Fruit fly (Drosophila melanogaster) whole organism, embryonic: ENCODE measurements around the gene CG8952.

Experiments
- Atf3 ChIP-seq: fragments of 200-800 bp; sonication (Bioruptor generic); optimal IDR thresholded peaks from 3 replicates; lab custom pipeline; 2016; ENCODE audit warnings: missing biosample characterization, missing genetic modification characterization
- CG1024 ChIP-seq: fragments of 200-800 bp; sonication (Bioruptor generic); IDR thresholded peaks from 2 replicates; pipeline ENCODE4 v1.3.6; 2022; ENCODE audit warnings: missing biosample characterization, missing genetic modification characterization
- CG10959 ChIP-seq: fragments of 200-800 bp; sonication (Bioruptor generic); IDR thresholded peaks from 2 replicates; pipeline ENCODE4 v1.3.6; 2022; ENCODE audit warnings: missing biosample characterization, missing genetic modification characterization
- CG11093 ChIP-seq: fragments of 200-800 bp; sonication (Bioruptor generic); IDR thresholded peaks from 3 replicates; pipeline ENCODE4 v1.3.6; 2022; ENCODE audit warnings: missing biosample characterization, missing genetic modification characterization
- CG12391 ChIP-seq: fragments of 200-800 bp; sonication (Bioruptor generic); optimal IDR thresholded peaks from 3 replicates; lab custom pipeline; 2018; ENCODE audit warnings: missing biosample characterization, mild to moderate bottlenecking, missing genetic modification characterization, moderate library complexity
- CG12769 ChIP-seq: fragments of 200-800 bp; sonication (Bioruptor generic); optimal IDR thresholded peaks from 2 replicates; lab custom pipeline; 2019; ENCODE audit warnings: missing biosample characterization, mild to moderate bottlenecking, missing genetic modification characterization, moderate library complexity
- CG13624 ChIP-seq: fragments of 200-800 bp; sonication (Bioruptor generic); optimal IDR thresholded peaks from 2 replicates; lab custom pipeline; 2016; ENCODE audit warnings: missing biosample characterization, missing genetic modification characterization
- CG14710 ChIP-seq: fragments of 200-800 bp; sonication (Bioruptor generic); optimal IDR thresholded peaks from 3 replicates; lab custom pipeline; 2019; ENCODE audit warnings: missing biosample characterization, mild to moderate bottlenecking, missing genetic modification characterization, moderate library complexity
- CG15601 ChIP-seq: fragments of 200-800 bp; sonication (Bioruptor generic); optimal IDR thresholded peaks from 3 replicates; lab custom pipeline; 2019; ENCODE audit warnings: missing biosample characterization, mild to moderate bottlenecking, missing genetic modification characterization, moderate library complexity
- CG1647 ChIP-seq: fragments of 200-800 bp; sonication (Bioruptor generic); optimal IDR thresholded peaks from 3 replicates; lab custom pipeline; 2016; ENCODE audit warnings: missing biosample characterization, missing genetic modification characterization
- CG18599 ChIP-seq: fragments of 200-800 bp; sonication (Bioruptor generic); optimal IDR thresholded peaks from 3 replicates; lab custom pipeline; 2017; ENCODE audit warnings: missing biosample characterization, missing genetic modification characterization, mild to moderate bottlenecking, moderate library complexity, missing genetic modification reagents
- CG18619 ChIP-seq: fragments of 200-800 bp; sonication (Bioruptor generic); optimal IDR thresholded peaks from 3 replicates; lab custom pipeline; 2017; ENCODE audit warnings: missing biosample characterization, mild to moderate bottlenecking, missing genetic modification characterization
- CG2120 ChIP-seq: fragments of 200-800 bp; sonication (Bioruptor generic); optimal IDR thresholded peaks from 3 replicates; lab custom pipeline; 2016; ENCODE audit warnings: missing biosample characterization, missing genetic modification characterization
- CG30403 ChIP-seq: fragments of 200-800 bp; sonication (Bioruptor generic); optimal IDR thresholded peaks from 3 replicates; lab custom pipeline; 2016; ENCODE audit warnings: missing biosample characterization, missing genetic modification characterization
- CG3163 ChIP-seq: fragments of 200-800 bp; sonication (Bioruptor generic); optimal IDR thresholded peaks from 3 replicates; lab custom pipeline; 2016; ENCODE audit warnings: missing biosample characterization, missing genetic modification characterization
- CG32772 ChIP-seq: fragments of 200-800 bp; sonication (Bioruptor generic); IDR thresholded peaks from 2 replicates; pipeline ENCODE4 v1.3.6; 2022; ENCODE audit warnings: missing biosample characterization, missing genetic modification characterization
- CG3407 ChIP-seq: fragments of 200-800 bp; sonication (Bioruptor generic); optimal IDR thresholded peaks from 2 replicates; lab custom pipeline; 2018; ENCODE audit warnings: missing biosample characterization, mild to moderate bottlenecking, missing genetic modification characterization
- CG4424 ChIP-seq: fragments of 200-800 bp; sonication (Bioruptor generic); optimal IDR thresholded peaks from 3 replicates; lab custom pipeline; 2016; ENCODE audit warnings: missing biosample characterization, missing genetic modification characterization
- CG6175 ChIP-seq: fragments of 200-800 bp; sonication (Bioruptor generic); IDR thresholded peaks from 3 replicates; pipeline ENCODE4 v1.3.6; 2022; ENCODE audit warnings: missing biosample characterization, missing genetic modification characterization
- CG7556 ChIP-seq: fragments of 200-800 bp; sonication (Bioruptor generic); optimal IDR thresholded peaks from 2 replicates; lab custom pipeline; 2017; ENCODE audit warnings: missing biosample characterization, mild to moderate bottlenecking, missing genetic modification characterization
- CG7786 ChIP-seq: fragments of 200-800 bp; sonication (Bioruptor generic); optimal IDR thresholded peaks from 2 replicates; lab custom pipeline; 2016; ENCODE audit warnings: missing biosample characterization, missing genetic modification characterization
- CG7839 ChIP-seq: fragments of 200-800 bp; sonication (Bioruptor generic); optimal IDR thresholded peaks from 3 replicates; lab custom pipeline; 2018; ENCODE audit warnings: missing biosample characterization, mild to moderate bottlenecking, missing genetic modification characterization, moderate library complexity
- Dad ChIP-seq: fragments of 200-800 bp; sonication (Bioruptor generic); optimal IDR thresholded peaks from 3 replicates; lab custom pipeline; 2016; ENCODE audit warnings: missing biosample characterization, missing genetic modification characterization
- Dfd ChIP-seq, 2 experiments: fragments of >200 bp; optimal IDR thresholded peaks; 2 replicates each; lab custom pipeline; 2017; ENCODE audit warnings: missing biosample characterization in 2 of 2, missing genetic modification characterization in 2 of 2
- ERR ChIP-seq: fragments of 200-800 bp; sonication (Bioruptor generic); optimal IDR thresholded peaks from 2 replicates; lab custom pipeline; 2016; ENCODE audit warnings: missing biosample characterization, missing genetic modification characterization
- Ets65A ChIP-seq: fragments of 200-800 bp; sonication (Bioruptor generic); peaks from one replicate; lab custom pipeline; 2016; ENCODE audit warnings: missing biosample characterization, missing genetic modification characterization
- Gug ChIP-seq: fragments of 200-800 bp; sonication (Bioruptor generic); IDR thresholded peaks from 4 replicates; pipeline ENCODE4 v1.3.6; 2022; ENCODE audit warnings: missing biosample characterization, missing genetic modification characterization
- Hr3 ChIP-seq: fragments of 200-800 bp; sonication (Bioruptor generic); optimal IDR thresholded peaks from 3 replicates; lab custom pipeline; 2016; ENCODE audit warnings: missing biosample characterization, missing genetic modification characterization
- Hr78 ChIP-seq, 2 experiments: fragments of 200-800 bp in 1 of 2; fragments of >200 bp in 1 of 2; sonication (Bioruptor generic) in 1 of 2; optimal IDR thresholded peaks; 2 replicates each; lab custom pipeline; 2017 to 2019; ENCODE audit warnings: missing biosample characterization in 2 of 2, missing genetic modification characterization in 2 of 2, mild to moderate bottlenecking in 1 of 2, moderate library complexity in 1 of 2
- Kr ChIP-seq: fragments of 200-800 bp; sonication (Bioruptor generic); optimal IDR thresholded peaks from 2 replicates; lab custom pipeline; 2017; ENCODE audit warnings: missing biosample characterization, mild to moderate bottlenecking, missing genetic modification characterization
- MESR4 ChIP-seq: fragments of 200-800 bp; sonication (Bioruptor generic); optimal IDR thresholded peaks from 2 replicates; lab custom pipeline; 2018; ENCODE audit warnings: missing biosample characterization, mild to moderate bottlenecking, missing genetic modification characterization, moderate library complexity
- NFAT ChIP-seq: fragments of 200-800 bp; sonication (Bioruptor generic); IDR thresholded peaks from 2 replicates; pipeline ENCODE4 v1.3.6; 2022; ENCODE audit warnings: missing biosample characterization, missing genetic modification characterization
- Oaz ChIP-seq: fragments of 200-800 bp; sonication (Bioruptor generic); IDR thresholded peaks from 2 replicates; pipeline ENCODE4 v1.3.6; 2022; ENCODE audit warnings: missing biosample characterization, missing genetic modification characterization
- Opbp ChIP-seq: fragments of 200-800 bp; sonication (Bioruptor generic); IDR thresholded peaks from 3 replicates; pipeline ENCODE4 v1.3.6; 2022; ENCODE audit warnings: missing biosample characterization, missing genetic modification characterization; ENCODE audit not compliant: partially characterized antibody
- Side ChIP-seq: fragments of 200-800 bp; sonication (Bioruptor generic); optimal IDR thresholded peaks from 2 replicates; lab custom pipeline; 2016; ENCODE audit warnings: missing biosample characterization, missing genetic modification characterization
- Sox102F ChIP-seq: fragments of 200-800 bp; sonication (Bioruptor generic); optimal IDR thresholded peaks from 2 replicates; lab custom pipeline; 2018; ENCODE audit warnings: missing biosample characterization, mild to moderate bottlenecking, missing genetic modification characterization, moderate library complexity
- Spps ChIP-seq: fragments of 200-800 bp; sonication (Bioruptor generic); optimal IDR thresholded peaks from 2 replicates; lab custom pipeline; 2018; ENCODE audit warnings: missing biosample characterization, mild to moderate bottlenecking, missing genetic modification characterization
- ap ChIP-seq: fragments of 200-800 bp; sonication (Bioruptor generic); IDR thresholded peaks from 2 replicates; pipeline ENCODE4 v1.3.6; 2022; ENCODE audit warnings: missing biosample characterization, missing genetic modification characterization
- ara ChIP-seq: fragments of 200-800 bp; sonication (Bioruptor generic); IDR thresholded peaks from 2 replicates; pipeline ENCODE4 v1.3.6; 2022; ENCODE audit warnings: missing biosample characterization, missing genetic modification characterization
- bowl ChIP-seq: fragments of 200-800 bp; sonication (Bioruptor generic); IDR thresholded peaks from 2 replicates; pipeline ENCODE4 v1.3.6; 2022; ENCODE audit warnings: missing biosample characterization, missing genetic modification characterization
- crp ChIP-seq, 2 experiments: fragments of 200-800 bp; sonication (Bioruptor generic); optimal IDR thresholded peaks; 2 replicates in 1 of 2; 3 replicates in 1 of 2; lab custom pipeline; 2017; ENCODE audit warnings: missing biosample characterization in 2 of 2, missing genetic modification characterization in 2 of 2, mild to moderate bottlenecking in 1 of 2, moderate library complexity in 1 of 2
- fu2 ChIP-seq: fragments of 200-800 bp; sonication (Bioruptor generic); optimal IDR thresholded peaks from 2 replicates; lab custom pipeline; 2016; ENCODE audit warnings: missing biosample characterization, missing genetic modification characterization
- gce ChIP-seq: fragments of 200-800 bp; sonication (Bioruptor generic); IDR thresholded peaks from 3 replicates; pipeline ENCODE4 v1.3.6; 2022; ENCODE audit warnings: missing biosample characterization, missing genetic modification characterization
- knrl ChIP-seq: fragments of 200-800 bp; sonication (Bioruptor generic); IDR thresholded peaks from 3 replicates; pipeline ENCODE4 v1.3.6; 2022; ENCODE audit warnings: missing biosample characterization, missing genetic modification characterization; ENCODE audit not compliant: partially characterized antibody
- oc ChIP-seq: fragments of 200-800 bp; sonication (Bioruptor generic); optimal IDR thresholded peaks from 2 replicates; lab custom pipeline; 2018; ENCODE audit warnings: missing biosample characterization, mild to moderate bottlenecking, missing genetic modification characterization, moderate library complexity
- pita ChIP-seq: fragments of 200-800 bp; sonication (Bioruptor generic); optimal IDR thresholded peaks from 2 replicates; lab custom pipeline; 2017; ENCODE audit warnings: missing biosample characterization, mild to moderate bottlenecking, missing genetic modification characterization
- ro ChIP-seq: fragments of 200-800 bp; sonication (Bioruptor generic); IDR thresholded peaks from 2 replicates; pipeline ENCODE4 v1.3.6; 2022; ENCODE audit warnings: missing biosample characterization, missing genetic modification characterization
- sc ChIP-seq, 3 experiments: fragments of >200 bp in 2 of 3; fragments of 200-800 bp in 1 of 3; sonication (Bioruptor generic) in 1 of 3; optimal IDR thresholded peaks; 2 replicates in 2 of 3; 3 replicates in 1 of 3; lab custom pipeline; 2017; ENCODE audit warnings: mild to moderate bottlenecking in 1 of 3, missing biosample characterization in 1 of 3, missing genetic modification characterization in 1 of 3, missing genetic modification reagents in 1 of 3
- zfh1 ChIP-seq: fragments of 200-800 bp; sonication (Bioruptor generic); IDR thresholded peaks from 3 replicates; pipeline ENCODE4 v1.3.6; 2022; ENCODE audit warnings: missing biosample characterization, missing genetic modification characterization

The CG8952 gene

dm6 chrX:15738890-15739550 is 27.2 kb downstream of the CG8952 start, which contains the start of the genes CG11679 and CG8206 (continued):
- TF ChIP-seq Kr: no peak
- no peak for TF ChIP-seq CG10959 (GFP tag; lab: Robert Waterston, UW)
- TF ChIP-seq CG11093: peak; percentile 28; the same call in 1 of the 3 replicates
- no peak for TF ChIP-seq ap
- TF ChIP-seq Hr3 (GFP tag; lab: Kevin White, UChicago): peak; percentile 14
- TF ChIP-seq bowl (GFP tag; lab: Robert Waterston, UW): no peak
- peak in 1 of 2 experiments; percentile 86 for TF ChIP-seq crp (GFP tag; optimal IDR thresholded peaks at IDR 0.05; lab: Kevin White, UChicago)
- TF ChIP-seq CG13624: peak; percentile 43
- peak; percentile 26; the same call in 1 of the 4 replicates for TF ChIP-seq Gug (GFP tag; lab: Robert Waterston, UW)
- no peak for TF ChIP-seq gce (GFP tag; lab: Robert Waterston, UW)
- TF ChIP-seq CG6175 (GFP tag; lab: Robert Waterston, UW): no peak
- no peak for TF ChIP-seq Spps
- TF ChIP-seq Sox102F (GFP tag; lab: Kevin White, UChicago): no peak
- TF ChIP-seq CG3407 (GFP tag; lab: Kevin White, UChicago): no peak
- TF ChIP-seq CG18599 (GFP tag; lab: Kevin White, UChicago): no peak
- TF ChIP-seq Dfd (GFP tag; optimal IDR thresholded peaks at IDR 0.05; lab: Kevin White, UChicago): no peak
- no peak for TF ChIP-seq Hr78 (GFP tag; optimal IDR thresholded peaks at IDR 0.05; lab: Kevin White, UChicago)
- peak; percentile 76 for TF ChIP-seq MESR4 (GFP tag; lab: Kevin White, UChicago)
- TF ChIP-seq knrl: peak; percentile 32; the same call in 1 of the 3 replicates
- TF ChIP-seq ara: no peak
- TF ChIP-seq sc (optimal IDR thresholded peaks at IDR 0.05; lab: Kevin White, UChicago): no peak
- no peak for TF ChIP-seq sc (GFP tag; optimal IDR thresholded peaks at IDR 0.05; lab: Kevin White, UChicago)
- peak; percentile 46 for TF ChIP-seq CG14710 (tag; lab: Kevin White, UChicago)
- peak; percentile 9 for TF ChIP-seq CG18619
- no peak for TF ChIP-seq CG12769 (tag; lab: Kevin White, UChicago)
- peak; percentile 66 for TF ChIP-seq CG2120 (GFP tag; lab: Kevin White, UChicago)
- TF ChIP-seq Atf3 (GFP tag; lab: Kevin White, UChicago): no peak
- no peak for TF ChIP-seq Oaz (GFP tag; lab: Robert Waterston, UW)
- TF ChIP-seq ERR (GFP tag; lab: Kevin White, UChicago): no peak
- TF ChIP-seq NFAT (GFP tag; lab: Robert Waterston, UW): no peak
- peak; percentile 44 for TF ChIP-seq CG12391 (tag; lab: Kevin White, UChicago)
- peak; percentile 27 for TF ChIP-seq Dad (GFP tag; lab: Kevin White, UChicago)
- TF ChIP-seq Opbp (GFP tag; lab: Robert Waterston, UW): no peak
- TF ChIP-seq CG30403: peak; percentile 53
- peak; percentile 25 for TF ChIP-seq fu2 (GFP tag; lab: Kevin White, UChicago)
- peak; percentile 54 for TF ChIP-seq CG7786 (GFP tag; lab: Kevin White, UChicago)
- peak; percentile 49 for TF ChIP-seq CG7839 (tag; lab: Kevin White, UChicago)
- no peak for TF ChIP-seq pita (GFP tag; lab: Kevin White, UChicago)
- TF ChIP-seq CG4424 (GFP tag; lab: Kevin White, UChicago): no peak
- TF ChIP-seq CG15601 (tag; lab: Kevin White, UChicago): no peak
- TF ChIP-seq zfh1 (GFP tag; lab: Robert Waterston, UW): 0 out of 3 replicates have a peak, but pooled peaks have one; percentile 42
- TF ChIP-seq Ets65A (GFP tag; lab: Kevin White, UChicago): peak; percentile 52
- TF ChIP-seq CG3163: no peak
- TF ChIP-seq CG1647 (GFP tag; lab: Kevin White, UChicago): no peak
- TF ChIP-seq CG32772: 0 out of 2 replicates have a peak, but pooled peaks have one; percentile 30
- no peak for TF ChIP-seq Side (GFP tag; lab: Kevin White, UChicago)
- TF ChIP-seq oc (tag; lab: Kevin White, UChicago): no peak
- TF ChIP-seq CG7556: no peak
- TF ChIP-seq ro (GFP tag; lab: Robert Waterston, UW): no peak
- TF ChIP-seq CG1024 (GFP tag; lab: Robert Waterston, UW): no peak
